Worm (Caenorhabditis elegans) whole organism, young adult: ENCODE data around the gene F59D6.1.

Experiments used
- F39B2.1 ChIP-seq: fragments of 200-800 bp; sonication (Bioruptor generic); IDR thresholded peaks from 2 replicates; pipeline ENCODE4 v1.3.6; 2022; ENCODE audit warnings: missing genetic modification reagents, missing genetic modification characterization, missing compliant biosample characterization
- F52B5.7 ChIP-seq: sonication (generic microtip); optimal IDR thresholded peaks from 2 replicates; lab custom pipeline; 2016; ENCODE audit warnings: mild to moderate bottlenecking, missing genetic modification characterization, missing compliant biosample characterization
- F57C9.4 ChIP-seq: sonication (generic microtip); optimal IDR thresholded peaks from 2 replicates; lab custom pipeline; 2017; ENCODE audit warnings: mild to moderate bottlenecking, missing genetic modification characterization, missing compliant biosample characterization
- T07F8.4 ChIP-seq: sonication (generic microtip); optimal IDR thresholded peaks from 2 replicates; lab custom pipeline; 2016; ENCODE audit warnings: mild to moderate bottlenecking, missing genetic modification characterization, moderate library complexity, missing compliant biosample characterization
- Y56A3A.18 ChIP-seq: fragments of 200-800 bp; sonication (Bioruptor generic); IDR thresholded peaks from 2 replicates; pipeline ENCODE4 v1.3.6; 2022; ENCODE audit warnings: missing genetic modification reagents, missing genetic modification characterization, missing compliant biosample characterization
- akir-1 ChIP-seq: fragments of 200-800 bp; sonication (Bioruptor generic); optimal IDR thresholded peaks from 2 replicates; lab custom pipeline; 2018; ENCODE audit warnings: mild to moderate bottlenecking, missing genetic modification characterization, moderate library complexity, missing compliant biosample characterization
- athp-1 ChIP-seq: sonication (generic microtip); optimal IDR thresholded peaks from 2 replicates; lab custom pipeline; 2017; ENCODE audit warnings: mild to moderate bottlenecking, missing genetic modification characterization, missing compliant biosample characterization
- attf-5 ChIP-seq: fragments of 200-800 bp; sonication (Bioruptor generic); optimal IDR thresholded peaks from 2 replicates; lab custom pipeline; 2018; ENCODE audit warnings: mild to moderate bottlenecking, missing genetic modification characterization, missing compliant biosample characterization
- ceh-27 ChIP-seq: fragments of 200-800 bp; sonication (Bioruptor generic); optimal IDR thresholded peaks from 2 replicates; lab custom pipeline; 2018; ENCODE audit warnings: mild to moderate bottlenecking, missing genetic modification characterization, moderate library complexity, missing compliant biosample characterization
- ceh-91 ChIP-seq: fragments of 200-800 bp; sonication (Bioruptor generic); IDR thresholded peaks from 2 replicates; pipeline ENCODE4 v1.3.6; 2022; ENCODE audit warnings: missing genetic modification reagents, missing genetic modification characterization, missing compliant biosample characterization
- dox-1 ChIP-seq: fragments of 200-800 bp; sonication (Bioruptor generic); IDR thresholded peaks from 2 replicates; pipeline ENCODE4 v1.3.6; 2022; ENCODE audit warnings: missing genetic modification reagents, missing genetic modification characterization, missing compliant biosample characterization
- efl-1 ChIP-seq: fragments of 150-350 bp; optimal IDR thresholded peaks from 2 replicates; lab custom pipeline; 2014; ENCODE audit warnings: missing biosample characterization, missing genetic modification reagents, missing genetic modification characterization
- egl-18 ChIP-seq: fragments of 200-800 bp; sonication (Bioruptor generic); IDR thresholded peaks from 2 replicates; pipeline ENCODE4 v1.3.6; 2022; ENCODE audit warnings: missing genetic modification reagents, missing genetic modification characterization, missing compliant biosample characterization
- egl-44 ChIP-seq: fragments of 200-800 bp; sonication (Bioruptor generic); IDR thresholded peaks from 2 replicates; pipeline ENCODE4 v1.3.6; 2022; ENCODE audit warnings: missing genetic modification reagents, missing genetic modification characterization, missing compliant biosample characterization
- ets-4 ChIP-seq: fragments of 200-800 bp; sonication (Bioruptor generic); optimal IDR thresholded peaks from 2 replicates; lab custom pipeline; 2018; ENCODE audit warnings: mild to moderate bottlenecking, missing genetic modification characterization, missing compliant biosample characterization
- gei-17 ChIP-seq: fragments of 200-800 bp; sonication (Bioruptor generic); optimal IDR thresholded peaks from 2 replicates; lab custom pipeline; 2018; ENCODE audit warnings: mild to moderate bottlenecking, missing genetic modification characterization, missing compliant biosample characterization
- hmg-1.2 ChIP-seq: fragments of 200-800 bp; sonication (Bioruptor generic); IDR thresholded peaks from 2 replicates; pipeline ENCODE4 v1.3.6; 2022; ENCODE audit warnings: missing genetic modification reagents, missing genetic modification characterization, missing compliant biosample characterization
- hmg-20 ChIP-seq: fragments of 200-800 bp; sonication (Bioruptor generic); IDR thresholded peaks from 2 replicates; pipeline ENCODE4 v1.3.6; 2022; ENCODE audit warnings: missing genetic modification reagents, missing genetic modification characterization, missing compliant biosample characterization
- let-607 ChIP-seq, 2 experiments: fragments of 200-800 bp in 1 of 2; sonication (Bioruptor generic) in 1 of 2; sonication (generic microtip) in 1 of 2; optimal IDR thresholded peaks; 2 replicates each; lab custom pipeline; 2016 to 2018; ENCODE audit warnings: mild to moderate bottlenecking in 2 of 2, missing compliant biosample characterization in 2 of 2, missing genetic modification characterization in 2 of 2, moderate library complexity in 2 of 2, missing genotype in 1 of 2
- lin-26 ChIP-seq: fragments of 200-800 bp; sonication (Bioruptor generic); IDR thresholded peaks from 2 replicates; pipeline ENCODE4 v1.3.6; 2022; ENCODE audit warnings: missing genetic modification reagents, missing genetic modification characterization, missing compliant biosample characterization
- lir-1 ChIP-seq: fragments of 200-800 bp; sonication (Bioruptor generic); conservative IDR thresholded peaks from 2 replicates; pipeline ENCODE4 v1.3.6; 2022; ENCODE audit warnings: missing genetic modification reagents, missing genetic modification characterization, missing compliant biosample characterization
- lsy-27 ChIP-seq: sonication (generic microtip); optimal IDR thresholded peaks from 2 replicates; lab custom pipeline; 2017; ENCODE audit warnings: missing genetic modification characterization, mild to moderate bottlenecking, missing compliant biosample characterization, antibody characterized with exemption, missing genotype, borderline replicate concordance; ENCODE audit not compliant: insufficient read depth
- madf-10 ChIP-seq: sonication (generic microtip); optimal IDR thresholded peaks from 2 replicates; lab custom pipeline; 2016; ENCODE audit warnings: mild to moderate bottlenecking, missing genetic modification characterization, missing compliant biosample characterization
- madf-6 ChIP-seq: fragments of 200-800 bp; sonication (Bioruptor generic); IDR thresholded peaks from 2 replicates; pipeline ENCODE4 v1.3.6; 2022; ENCODE audit warnings: missing genetic modification reagents, missing genetic modification characterization, missing compliant biosample characterization
- mcd-1 ChIP-seq: fragments of 200-800 bp; sonication (Bioruptor generic); IDR thresholded peaks from 2 replicates; pipeline ENCODE4 v1.3.6; 2022; ENCODE audit warnings: missing genetic modification reagents, missing genetic modification characterization, missing compliant biosample characterization
- mxl-1 ChIP-seq: sonication (generic microtip); optimal IDR thresholded peaks from 2 replicates; lab custom pipeline; 2016; ENCODE audit warnings: missing genetic modification characterization, missing compliant biosample characterization
- nhr-179 ChIP-seq: sonication (generic microtip); optimal IDR thresholded peaks from 2 replicates; lab custom pipeline; 2016; ENCODE audit warnings: mild to moderate bottlenecking, missing genetic modification characterization, missing compliant biosample characterization
- nhr-27 ChIP-seq: fragments of 200-800 bp; sonication (Bioruptor generic); optimal IDR thresholded peaks from 2 replicates; lab custom pipeline; 2018; ENCODE audit warnings: mild to moderate bottlenecking, missing genetic modification characterization, moderate library complexity, missing compliant biosample characterization
- nhr-90 ChIP-seq: sonication (generic microtip); optimal IDR thresholded peaks from 2 replicates; lab custom pipeline; 2016; ENCODE audit warnings: missing genotype, mild to moderate bottlenecking, missing genetic modification characterization, missing compliant biosample characterization
- pbrm-1 ChIP-seq: fragments of 200-800 bp; sonication (Bioruptor generic); IDR thresholded peaks from 2 replicates; pipeline ENCODE4 v1.3.6; 2022; ENCODE audit warnings: missing genetic modification reagents, missing genetic modification characterization, missing compliant biosample characterization
- rcor-1 ChIP-seq: fragments of 200-800 bp; sonication (Bioruptor generic); IDR thresholded peaks from 2 replicates; pipeline ENCODE4 v1.3.6; 2022; ENCODE audit warnings: missing genetic modification reagents, missing genetic modification characterization, missing compliant biosample characterization
- rec-8 ChIP-seq, 2 experiments: sonication (generic microtip); optimal IDR thresholded peaks; 2 replicates each; lab custom pipeline; 2016; ENCODE audit warnings: mild to moderate bottlenecking in 2 of 2, missing genetic modification characterization in 2 of 2, missing genetic modification reagents in 2 of 2, missing genotype in 2 of 2, missing biosample characterization in 1 of 2, missing compliant biosample characterization in 1 of 2, moderate library complexity in 1 of 2
- rpc-1 ChIP-seq, 2 experiments: fragments of 150-350 bp in 1 of 2; sonication (generic microtip) in 1 of 2; optimal IDR thresholded peaks; 2 replicates each; lab custom pipeline; 2014 to 2018; ENCODE audit warnings: missing biosample characterization in 1 of 2, missing genetic modification characterization in 1 of 2, missing genetic modification reagents in 1 of 2, missing genotype in 1 of 2
- snpc-1.1 ChIP-seq: sonication (generic microtip); optimal IDR thresholded peaks from 2 replicates; lab custom pipeline; 2017; ENCODE audit warnings: missing genetic modification characterization, mild to moderate bottlenecking, missing compliant biosample characterization, antibody characterized with exemption, moderate library complexity, missing genotype, missing genetic modification reagents; ENCODE audit not compliant: insufficient read depth
- snpc-1.3 ChIP-seq: sonication (generic microtip); optimal IDR thresholded peaks from 2 replicates; lab custom pipeline; 2017; ENCODE audit warnings: missing genetic modification characterization, mild to moderate bottlenecking, missing compliant biosample characterization, antibody characterized with exemption, moderate library complexity, missing genotype, missing genetic modification reagents; ENCODE audit not compliant: insufficient read depth
- zim-3 ChIP-seq: sonication (generic microtip); optimal IDR thresholded peaks from 2 replicates; lab custom pipeline; 2017; ENCODE audit warnings: mild to moderate bottlenecking, missing genetic modification characterization, moderate library complexity, missing compliant biosample characterization
- ztf-25 ChIP-seq: fragments of 200-800 bp; sonication (Bioruptor generic); IDR thresholded peaks from 2 replicates; pipeline ENCODE4 v1.3.6; 2022; ENCODE audit warnings: missing genetic modification reagents, missing genetic modification characterization, missing compliant biosample characterization
- ztf-28 ChIP-seq: fragments of 200-800 bp; sonication (Bioruptor generic); IDR thresholded peaks from 2 replicates; pipeline ENCODE4 v1.3.6; 2022; ENCODE audit warnings: missing genetic modification reagents, missing genetic modification characterization, missing compliant biosample characterization
- ztf-3 ChIP-seq: fragments of 200-800 bp; sonication (Bioruptor generic); optimal IDR thresholded peaks from 2 replicates; lab custom pipeline; 2018; ENCODE audit warnings: mild to moderate bottlenecking, missing genetic modification characterization, missing compliant biosample characterization

The F59D6.1 gene

DNA sequence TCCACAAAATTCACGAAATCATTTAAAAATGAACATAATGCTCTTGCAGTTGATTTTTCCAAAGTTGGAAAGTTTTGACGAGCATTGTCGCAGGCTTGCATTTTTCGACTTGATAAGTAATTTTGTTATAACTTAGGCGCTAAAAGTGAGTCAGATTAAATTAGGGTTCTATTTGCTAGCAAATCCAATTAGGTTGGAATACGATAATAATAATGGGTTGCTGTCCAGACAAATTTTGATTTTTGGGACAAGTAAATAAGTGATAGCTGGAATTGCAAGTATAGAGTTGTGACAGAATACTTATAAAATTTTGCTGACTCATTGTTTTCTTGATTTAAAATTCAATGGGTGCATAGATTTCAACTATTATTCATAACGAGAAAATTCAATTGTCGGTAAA lies 39.0 kb upstream of the F59D6.1 start, which contains the start of gene srw-112:
TSS of gene srw-112 (minus strand) at position 101 of the 400 bp plus-strand sequence.
- TF ChIP-seq F39B2.1 (GFP tag; lab: Robert Waterston, UW) (no peak), Y56A3A.18 (no peak), ztf-25 (GFP tag; lab: Robert Waterston, UW) (no peak), lin-26 (GFP tag; lab: Robert Waterston, UW) (no peak)

DNA sequence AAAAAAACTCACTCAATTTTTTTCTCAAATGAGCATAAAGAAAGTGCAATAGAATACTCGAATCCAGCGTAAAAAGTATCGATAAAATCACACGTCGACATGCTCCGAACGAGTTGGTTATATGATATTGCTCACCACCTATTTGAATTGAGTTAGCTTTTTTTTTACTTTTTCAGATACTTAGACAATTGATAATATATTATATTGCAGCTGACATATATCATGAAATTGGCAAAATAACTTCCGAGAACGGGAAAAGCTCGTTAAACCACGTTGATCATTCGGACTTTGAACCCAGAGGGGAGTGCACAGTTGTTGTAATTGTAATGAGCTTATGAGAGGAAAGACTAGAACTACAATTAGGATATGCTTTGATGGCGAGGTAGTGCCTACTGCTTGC lies 34.5 kb upstream of the F59D6.1 start, which contains the start of gene srw-136:
TSS of gene srw-136 (minus strand) at position 101 of the 400 bp plus-strand sequence.
- no peak for TF ChIP-seq rpc-1 (optimal IDR thresholded peaks at IDR 0.05; lab: Kevin White, UChicago)
- no peak for TF ChIP-seq rpc-1 (tag; optimal IDR thresholded peaks at IDR 0.05; lab: Kevin White, UChicago)
- no peak for TF ChIP-seq snpc-1.1
- TF ChIP-seq let-607 (tag; optimal IDR thresholded peaks at IDR 0.05; lab: Kevin White, UChicago), result no peak
- TF ChIP-seq ceh-91 (GFP tag; lab: Robert Waterston, UW), result no peak
- TF ChIP-seq madf-10 (tag; lab: Kevin White, UChicago), result no peak
- no peak for TF ChIP-seq ztf-28 (GFP tag; lab: Robert Waterston, UW)
- no peak for TF ChIP-seq mxl-1 (tag; lab: Kevin White, UChicago)
- TF ChIP-seq hmg-20, result no peak
- no peak for TF ChIP-seq nhr-179
- no peak for TF ChIP-seq attf-5
- no peak for TF ChIP-seq nhr-90 (tag; lab: Kevin White, UChicago)
- no peak for TF ChIP-seq dox-1 (GFP tag; lab: Robert Waterston, UW)
- TF ChIP-seq nhr-27 (tag; lab: Kevin White, UChicago), result no peak
- no peak for TF ChIP-seq lir-1 (GFP tag; lab: Robert Waterston, UW)
- TF ChIP-seq gei-17 (GFP tag; lab: Kevin White, UChicago), result no peak
- no peak for TF ChIP-seq mcd-1 (GFP tag; lab: Robert Waterston, UW)

- TF ChIP-seq efl-1 (GFP tag; lab: Kevin White, UChicago) (no peak), ztf-25 (GFP tag; lab: Robert Waterston, UW) (no peak), ets-4 (no peak)
Measured at ce11 chrV:3011394-3011793, 33.5 kb upstream of the F59D6.1 start, which contains the start of gene srw-135. Gene srw-135, minus strand, starts transcription at chrV:3011494.

DNA sequence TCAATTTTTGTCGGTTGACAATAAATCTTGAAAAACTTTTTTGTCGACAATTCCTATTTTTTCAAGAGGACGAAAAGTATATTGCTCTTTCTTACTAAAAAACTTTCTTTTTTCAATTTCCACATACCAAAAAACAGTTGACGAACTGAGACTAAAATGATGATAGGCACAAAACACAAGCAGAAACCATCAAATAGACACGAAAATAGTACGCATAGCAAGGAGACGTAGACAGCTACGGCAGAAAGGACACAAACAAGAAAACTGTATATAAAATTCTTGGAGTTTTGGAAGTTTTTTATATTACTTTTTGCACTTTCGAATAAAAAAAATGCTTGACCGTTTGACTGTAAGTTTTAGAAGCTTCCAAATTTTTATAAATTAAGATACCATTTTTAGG lies 30.8 kb upstream of the F59D6.1 start, which contains the start of gene K12D9.1:
TSS of gene K12D9.1 (plus strand) at position 301 of the 400 bp plus-strand sequence.
- TF ChIP-seq nhr-90 (tag; lab: Kevin White, UChicago) (no peak), ztf-25 (GFP tag; lab: Robert Waterston, UW) (no peak), lsy-27 (no peak), rec-8 (tag; optimal IDR thresholded peaks at IDR 0.05; lab: Kevin White, UChicago) (no peak), F52B5.7 (tag; lab: Kevin White, UChicago) (no peak), pbrm-1 (no peak), hmg-1.2 (no peak; the same call in 1 of the 2 replicates), akir-1 (GFP tag; lab: Kevin White, UChicago) (no peak), snpc-1.3 (tag; lab: Kevin White, UChicago) (no peak), egl-18 (no peak), rcor-1 (GFP tag; lab: Robert Waterston, UW) (no peak), athp-1 (tag; lab: Kevin White, UChicago) (no peak), F57C9.4 (tag; lab: Kevin White, UChicago) (no peak), ztf-3 (GFP tag; lab: Kevin White, UChicago) (no peak), T07F8.4 (tag; lab: Kevin White, UChicago) (no peak), zim-3 (tag; lab: Kevin White, UChicago) (no peak), ceh-27 (GFP tag; lab: Kevin White, UChicago) (no peak), F39B2.1 (GFP tag; lab: Robert Waterston, UW) (no peak), egl-44 (GFP tag; lab: Robert Waterston, UW) (no peak), madf-6 (no peak)
